Worm (Caenorhabditis elegans) whole organism, late embryonic: Measurements from ENCODE around the gene nlp-9.

Source experiments
- C38D4.7 ChIP-seq: fragments of 200-800 bp; sonication (Bioruptor generic); optimal IDR thresholded peaks from 2 replicates; lab custom pipeline; 2018; ENCODE audit warnings: mild to moderate bottlenecking, missing genetic modification characterization, moderate library complexity, missing compliant biosample characterization
- K02D7.2 ChIP-seq: sonication (generic microtip); optimal IDR thresholded peaks from 2 replicates; lab custom pipeline; 2017; ENCODE audit warnings: mild to moderate bottlenecking, missing genetic modification characterization, missing compliant biosample characterization
- ama-1 ChIP-seq: fragments of 150-350 bp; optimal IDR thresholded peaks from 2 replicates; lab custom pipeline; 2014
- ceh-19 ChIP-seq: fragments of 200-800 bp; sonication (Bioruptor generic); optimal IDR thresholded peaks from 2 replicates; lab custom pipeline; 2018; ENCODE audit warnings: mild to moderate bottlenecking, missing genetic modification characterization, missing compliant biosample characterization
- ceh-48 ChIP-seq: sonication (generic microtip); optimal IDR thresholded peaks from 2 replicates; lab custom pipeline; 2016; ENCODE audit warnings: missing genetic modification characterization, inconsistent platforms, missing compliant biosample characterization
- che-1 ChIP-seq: sonication (generic microtip); optimal IDR thresholded peaks from 2 replicates; lab custom pipeline; 2016; ENCODE audit warnings: mild to moderate bottlenecking, missing genetic modification characterization, missing compliant biosample characterization
- dmd-4 ChIP-seq: sonication (generic microtip); optimal IDR thresholded peaks from 2 replicates; lab custom pipeline; 2016; ENCODE audit warnings: borderline replicate concordance, missing genetic modification characterization, missing compliant biosample characterization
- hlh-30 ChIP-seq: sonication (generic microtip); optimal IDR thresholded peaks from 2 replicates; lab custom pipeline; 2017; ENCODE audit warnings: antibody characterized with exemption, missing genetic modification characterization, missing compliant biosample characterization; ENCODE audit not compliant: insufficient read depth
- npax-4 ChIP-seq: sonication (generic microtip); optimal IDR thresholded peaks from 2 replicates; lab custom pipeline; 2016; ENCODE audit warnings: missing genetic modification characterization, missing compliant biosample characterization
- pqm-1 ChIP-seq: sonication (generic microtip); optimal IDR thresholded peaks from 2 replicates; lab custom pipeline; 2016; ENCODE audit warnings: missing genetic modification characterization, missing compliant biosample characterization
- unc-86 ChIP-seq: sonication (generic microtip); optimal IDR thresholded peaks from 2 replicates; lab custom pipeline; 2016; ENCODE audit warnings: missing genetic modification characterization, missing compliant biosample characterization

- TF ChIP-seq dmd-4 (tag; lab: Kevin White, UChicago), result no peak
- no peak for TF ChIP-seq ama-1
- TF ChIP-seq che-1 (tag; lab: Kevin White, UChicago), result no peak
- no peak for TF ChIP-seq pqm-1 (tag; lab: Kevin White, UChicago)
- no peak for TF ChIP-seq K02D7.2 (tag; lab: Kevin White, UChicago)
- no peak for TF ChIP-seq unc-86
- TF ChIP-seq npax-4 (tag; lab: Kevin White, UChicago), result no peak
- no peak for TF ChIP-seq C38D4.7 (GFP tag; lab: Kevin White, UChicago)
- no peak for TF ChIP-seq ceh-19 (GFP tag; lab: Kevin White, UChicago)
- no peak for TF ChIP-seq ceh-48 (tag; lab: Kevin White, UChicago)
- TF ChIP-seq hlh-30 (tag; lab: Kevin White, UChicago), result no peak
These were observed 33.6 kb upstream of the nlp-9 start for ce11 chrV:4185885-4186284.
